Worm (Caenorhabditis elegans) whole organism, L1 larva: Measurements from ENCODE around the gene pept-1.

ENCODE experiments used
- C04F5.9 ChIP-seq: sonication (generic microtip); optimal IDR thresholded peaks from 2 replicates; lab custom pipeline; 2016; ENCODE audit warnings: missing genetic modification characterization, missing compliant biosample characterization
- C16A3.4 ChIP-seq: fragments of 150-350 bp; optimal IDR thresholded peaks from 2 replicates; lab custom pipeline; 2014; ENCODE audit warnings: missing biosample characterization, missing genetic modification characterization
- C34B4.2 ChIP-seq: sonication (generic microtip); optimal IDR thresholded peaks from 2 replicates; lab custom pipeline; 2017; ENCODE audit warnings: mild to moderate bottlenecking, missing genetic modification characterization, missing compliant biosample characterization
- F16B12.6 ChIP-seq: fragments of 150-350 bp; optimal IDR thresholded peaks from 2 replicates; lab custom pipeline; 2014; ENCODE audit warnings: missing biosample characterization, missing genetic modification characterization
- Y116A8C.19 ChIP-seq: sonication (generic microtip); optimal IDR thresholded peaks from 2 replicates; lab custom pipeline; 2016; ENCODE audit warnings: missing compliant biosample characterization, missing genetic modification characterization, borderline replicate concordance
- aha-1 ChIP-seq: fragments of 150-350 bp; optimal IDR thresholded peaks from 2 replicates; lab custom pipeline; 2014; ENCODE audit warnings: missing biosample characterization, missing genetic modification characterization
- alr-1 ChIP-seq: fragments of 200-800 bp; sonication (Bioruptor generic); optimal IDR thresholded peaks from 2 replicates; lab custom pipeline; 2018; ENCODE audit warnings: borderline replicate concordance, mild to moderate bottlenecking, missing genetic modification characterization, missing compliant biosample characterization
- aly-2 ChIP-seq: fragments of 150-350 bp; optimal IDR thresholded peaks from 2 replicates; lab custom pipeline; 2014; ENCODE audit warnings: missing biosample characterization, missing genetic modification characterization
- ama-1 ChIP-seq: fragments of 150-350 bp; optimal IDR thresholded peaks from 2 replicates; lab custom pipeline; 2014
- ceh-63 ChIP-seq: fragments of 200-800 bp; sonication (Bioruptor generic); optimal IDR thresholded peaks from 2 replicates; lab custom pipeline; 2018; ENCODE audit warnings: mild to moderate bottlenecking, missing genetic modification characterization, missing compliant biosample characterization
- ceh-8 ChIP-seq: fragments of 200-800 bp; sonication (Bioruptor generic); optimal IDR thresholded peaks from 2 replicates; lab custom pipeline; 2018; ENCODE audit warnings: mild to moderate bottlenecking, missing genetic modification characterization, moderate library complexity, missing compliant biosample characterization
- ceh-82 ChIP-seq, 3 experiments: fragments of 150-350 bp in 1 of 3; sonication (generic microtip) in 2 of 3; optimal IDR thresholded peaks; 2 replicates each; lab custom pipeline; 2014 to 2017; ENCODE audit warnings: missing biosample characterization in 3 of 3, missing genetic modification characterization in 3 of 3
- ceh-88 ChIP-seq: fragments of 200-800 bp; sonication (Bioruptor generic); IDR thresholded peaks from 2 replicates; pipeline ENCODE4 v1.3.6; 2022; ENCODE audit warnings: missing genetic modification characterization, missing compliant biosample characterization
- ceh-90 ChIP-seq: sonication (generic microtip); optimal IDR thresholded peaks from 2 replicates; lab custom pipeline; 2016; ENCODE audit warnings: missing genetic modification characterization, missing compliant biosample characterization
- ces-1 ChIP-seq: fragments of 150-350 bp; optimal IDR thresholded peaks from 2 replicates; lab custom pipeline; 2014; ENCODE audit warnings: missing biosample characterization, missing genetic modification reagents, missing genetic modification characterization
- efl-3 ChIP-seq: fragments of 200-800 bp; sonication (Bioruptor generic); optimal IDR thresholded peaks from 2 replicates; lab custom pipeline; 2018; ENCODE audit warnings: mild to moderate bottlenecking, missing genetic modification characterization, missing compliant biosample characterization
- elt-2 ChIP-seq: sonication (generic microtip); optimal IDR thresholded peaks from 2 replicates; lab custom pipeline; 2016; ENCODE audit warnings: missing genetic modification characterization, mild to moderate bottlenecking, inconsistent platforms, missing compliant biosample characterization, missing genetic modification reagents
- fkh-8 ChIP-seq: sonication (generic microtip); optimal IDR thresholded peaks from 2 replicates; lab custom pipeline; 2016; ENCODE audit warnings: mild to moderate bottlenecking, missing genetic modification characterization, missing compliant biosample characterization
- grh-1 ChIP-seq: fragments of 200-800 bp; sonication (Bioruptor generic); IDR thresholded peaks from 2 replicates; pipeline ENCODE4 v1.3.6; 2022; ENCODE audit warnings: missing genetic modification reagents, missing genetic modification characterization, missing compliant biosample characterization
- hlh-4 ChIP-seq: sonication (generic microtip); optimal IDR thresholded peaks from 2 replicates; lab custom pipeline; 2016; ENCODE audit warnings: mild to moderate bottlenecking, missing genetic modification characterization, missing compliant biosample characterization
- hpl-2 ChIP-seq: fragments of 150-350 bp; optimal IDR thresholded peaks from 2 replicates; lab custom pipeline; 2014; ENCODE audit warnings: missing biosample characterization, missing genetic modification reagents, missing genetic modification characterization
- isw-1 ChIP-seq: fragments of 200-800 bp; sonication (Bioruptor generic); IDR thresholded peaks from 2 replicates; pipeline ENCODE4 v1.3.6; 2022; ENCODE audit warnings: missing genetic modification characterization, missing compliant biosample characterization
- jun-1 ChIP-seq: fragments of 150-350 bp; optimal IDR thresholded peaks from 2 replicates; lab custom pipeline; 2014; ENCODE audit warnings: missing biosample characterization, missing genetic modification reagents, missing genetic modification characterization
- lin-13 ChIP-seq: fragments of 150-350 bp; optimal IDR thresholded peaks from 2 replicates; lab custom pipeline; 2014; ENCODE audit warnings: missing biosample characterization, missing genetic modification reagents, missing genetic modification characterization
- lin-14 ChIP-seq: fragments of 200-800 bp; sonication (Bioruptor generic); optimal IDR thresholded peaks from 2 replicates; lab custom pipeline; 2018; ENCODE audit warnings: mild to moderate bottlenecking, missing genetic modification characterization, moderate library complexity, missing compliant biosample characterization
- lin-15B ChIP-seq: fragments of 150-350 bp; sonication (generic microtip); optimal IDR thresholded peaks from 3 replicates; lab custom pipeline; 2014; ENCODE audit warnings: missing biosample characterization, missing genetic modification characterization
- lin-35 ChIP-seq, 2 experiments: fragments of 150-350 bp; optimal IDR thresholded peaks; 2 replicates each; lab custom pipeline; 2014; ENCODE audit warnings: missing biosample characterization in 2 of 2, missing genetic modification characterization in 2 of 2, missing genetic modification reagents in 2 of 2
- lir-3 ChIP-seq: sonication (generic microtip); optimal IDR thresholded peaks from 2 replicates; lab custom pipeline; 2016; ENCODE audit warnings: mild to moderate bottlenecking, missing genetic modification characterization, moderate library complexity, missing compliant biosample characterization; ENCODE audit not compliant: poor library complexity
- lsy-2 ChIP-seq, 2 experiments: fragments of 150-350 bp; optimal IDR thresholded peaks; 2 replicates each; lab custom pipeline; 2014; ENCODE audit warnings: missing biosample characterization in 2 of 2, missing genetic modification characterization in 2 of 2
- mab-9 ChIP-seq: fragments of 200-800 bp; sonication (Bioruptor generic); IDR thresholded peaks from 2 replicates; pipeline ENCODE4 v1.3.6; 2022; ENCODE audit warnings: missing genetic modification reagents, missing genetic modification characterization, missing compliant biosample characterization
- mdl-1 ChIP-seq, 2 experiments: fragments of 150-350 bp; optimal IDR thresholded peaks; 2 replicates each; lab custom pipeline; 2014 to 2017; ENCODE audit warnings: missing biosample characterization in 2 of 2, missing genetic modification characterization in 2 of 2, inconsistent platforms in 1 of 2
- mef-2 ChIP-seq: fragments of 150-350 bp; optimal IDR thresholded peaks from 2 replicates; lab custom pipeline; 2014; ENCODE audit warnings: missing biosample characterization, missing genetic modification characterization
- mep-1 ChIP-seq: fragments of 150-350 bp; optimal IDR thresholded peaks from 2 replicates; lab custom pipeline; 2014; ENCODE audit warnings: missing biosample characterization, missing genetic modification characterization
- nhr-11 ChIP-seq: fragments of 150-350 bp; optimal IDR thresholded peaks from 2 replicates; lab custom pipeline; 2014; ENCODE audit warnings: missing biosample characterization, missing genetic modification characterization
- nhr-19 ChIP-seq: fragments of 200-800 bp; sonication (Bioruptor generic); conservative IDR thresholded peaks from 2 replicates; pipeline ENCODE4 v1.3.6; 2022; ENCODE audit warnings: missing genetic modification characterization, missing compliant biosample characterization
- nhr-20 ChIP-seq: sonication (generic microtip); optimal IDR thresholded peaks from 2 replicates; lab custom pipeline; 2016; ENCODE audit warnings: mild to moderate bottlenecking, missing genetic modification characterization, missing compliant biosample characterization
- nhr-71 ChIP-seq: sonication (generic microtip); optimal IDR thresholded peaks from 2 replicates; lab custom pipeline; 2016; ENCODE audit warnings: mild to moderate bottlenecking, missing genetic modification characterization, moderate library complexity, missing compliant biosample characterization
- nhr-76 ChIP-seq: sonication (generic microtip); optimal IDR thresholded peaks from 2 replicates; lab custom pipeline; 2017; ENCODE audit warnings: missing biosample characterization, missing genetic modification characterization
- nhr-77 ChIP-seq: fragments of 150-350 bp; optimal IDR thresholded peaks from 2 replicates; lab custom pipeline; 2014; ENCODE audit warnings: missing biosample characterization, missing genetic modification characterization
- nhr-84 ChIP-seq: sonication (generic microtip); optimal IDR thresholded peaks from 2 replicates; lab custom pipeline; 2017; ENCODE audit warnings: missing biosample characterization, missing genetic modification characterization
- nhr-85 ChIP-seq: sonication (generic microtip); peaks from one replicate; lab custom pipeline; 2016; ENCODE audit warnings: missing genetic modification characterization, inconsistent platforms, missing compliant biosample characterization
- nhr-90 ChIP-seq: sonication (generic microtip); optimal IDR thresholded peaks from 2 replicates; lab custom pipeline; 2016; ENCODE audit warnings: mild to moderate bottlenecking, missing genetic modification characterization, missing compliant biosample characterization; ENCODE audit not compliant: poor library complexity
- pag-3 ChIP-seq: sonication (generic microtip); optimal IDR thresholded peaks from 2 replicates; lab custom pipeline; 2017; ENCODE audit warnings: missing genetic modification characterization, mild to moderate bottlenecking, missing compliant biosample characterization, antibody characterized with exemption, borderline replicate concordance; ENCODE audit not compliant: insufficient read depth
- pqm-1 ChIP-seq: sonication (generic microtip); optimal IDR thresholded peaks from 3 replicates; lab custom pipeline; 2017; ENCODE audit warnings: missing biosample characterization, missing genetic modification characterization
- skn-1 ChIP-seq: fragments of 150-350 bp; optimal IDR thresholded peaks from 2 replicates; lab custom pipeline; 2014; ENCODE audit warnings: missing biosample characterization, missing genetic modification characterization
- snpc-4 ChIP-seq: fragments of 150-350 bp; optimal IDR thresholded peaks from 2 replicates; lab custom pipeline; 2014; ENCODE audit warnings: missing biosample characterization, missing genetic modification characterization
- sup-37 ChIP-seq: fragments of 200-800 bp; sonication (Bioruptor generic); optimal IDR thresholded peaks from 2 replicates; lab custom pipeline; 2018; ENCODE audit warnings: mild to moderate bottlenecking, missing genetic modification characterization, missing compliant biosample characterization
- swsn-7 ChIP-seq: sonication (generic microtip); optimal IDR thresholded peaks from 2 replicates; lab custom pipeline; 2016; ENCODE audit warnings: missing genetic modification characterization, missing compliant biosample characterization
- tbx-2 ChIP-seq: sonication (generic microtip); optimal IDR thresholded peaks from 2 replicates; lab custom pipeline; 2016; ENCODE audit warnings: missing genetic modification characterization, missing compliant biosample characterization
- unc-130 ChIP-seq: fragments of 150-350 bp; optimal IDR thresholded peaks from 2 replicates; lab custom pipeline; 2017; ENCODE audit warnings: missing biosample characterization, missing genetic modification characterization, inconsistent platforms
- unc-30 ChIP-seq: sonication (generic microtip); optimal IDR thresholded peaks from 2 replicates; lab custom pipeline; 2017; ENCODE audit warnings: missing biosample characterization, missing genetic modification characterization
- xbp-1 ChIP-seq: sonication (generic microtip); optimal IDR thresholded peaks from 2 replicates; lab custom pipeline; 2016; ENCODE audit warnings: missing genetic modification characterization, missing compliant biosample characterization
- zip-4 ChIP-seq: fragments of 200-800 bp; sonication (Bioruptor generic); optimal IDR thresholded peaks from 2 replicates; lab custom pipeline; 2018; ENCODE audit warnings: mild to moderate bottlenecking, missing genetic modification characterization, moderate library complexity, missing compliant biosample characterization
- ztf-4 ChIP-seq: fragments of 150-350 bp; optimal IDR thresholded peaks from 2 replicates; lab custom pipeline; 2014; ENCODE audit warnings: missing biosample characterization, missing genetic modification characterization

Gene pept-1

DNA sequence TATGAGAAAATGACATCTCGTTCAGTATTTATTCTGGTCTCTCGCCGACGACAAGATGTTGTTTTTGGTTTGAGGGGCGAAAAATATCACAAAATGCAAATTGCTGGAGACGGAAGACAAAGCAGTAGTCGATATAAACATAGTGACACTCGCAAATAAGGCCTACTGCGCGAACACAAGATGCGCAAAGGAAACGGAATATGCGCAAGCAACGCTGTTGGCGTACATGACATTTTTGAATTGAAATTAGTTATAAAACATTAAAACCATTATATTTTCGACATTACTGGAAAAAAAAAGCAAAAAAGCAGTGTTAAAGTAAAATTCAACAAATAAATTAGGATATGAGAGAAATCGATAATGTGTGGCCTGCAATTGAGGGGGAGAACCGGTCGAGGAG lies 48.3 kb downstream of the pept-1 start, which contains the start of gene cdf-1:
Gene cdf-1, minus strand, starts transcription at position 136 of the 400 bp plus-strand sequence.
- TF ChIP-seq ceh-90 (no peak), nhr-85 (peak; percentile 64), unc-130 (tag; lab: Kevin White, UChicago) (peak; percentile 1), F16B12.6 (no peak), mep-1 (no peak), nhr-11 (tag; lab: Kevin White, UChicago) (no peak), nhr-19 (no peak), nhr-20 (peak; percentile 29), unc-30 (no peak), nhr-71 (tag; lab: Kevin White, UChicago) (peak; percentile 50), ces-1 (GFP tag; lab: Kevin White, UChicago) (no peak), lir-3 (tag; lab: Kevin White, UChicago) (no peak), mdl-1 (tag; optimal IDR thresholded peaks at IDR 0.05; lab: Kevin White, UChicago) (no peak), lsy-2 (tag; optimal IDR thresholded peaks at IDR 0.05; lab: Kevin White, UChicago) (peak; percentile 14 to 51), lin-14 (GFP tag; lab: Kevin White, UChicago) (peak; percentile 53), elt-2 (tag; lab: Kevin White, UChicago) (no peak), isw-1 (GFP tag; lab: Robert Waterston, UW) (no peak; the same call in 1 of the 2 replicates), snpc-4 (no peak), C16A3.4 (peak; percentile 37), pqm-1 (tag; lab: Kevin White, UChicago) (no peak), efl-3 (GFP tag; lab: Kevin White, UChicago) (no peak), mef-2 (no peak), alr-1 (tag; lab: Kevin White, UChicago) (no peak), ztf-4 (tag; lab: Kevin White, UChicago) (no peak), C34B4.2 (tag; lab: Kevin White, UChicago) (no peak), sup-37 (GFP tag; lab: Kevin White, UChicago) (no peak), zip-4 (GFP tag; lab: Kevin White, UChicago) (no peak), lin-15B (no peak), xbp-1 (tag; lab: Kevin White, UChicago) (peak; percentile 54), lin-13 (GFP tag; lab: Kevin White, UChicago) (peak; percentile 50), ceh-82 (tag; optimal IDR thresholded peaks at IDR 0.05; lab: Kevin White, UChicago) (no peak), hlh-4 (tag; lab: Kevin White, UChicago) (no peak), ama-1 (lab: Kevin White, UChicago) (no peak), nhr-76 (no peak), aha-1 (tag; lab: Kevin White, UChicago) (no peak), grh-1 (GFP tag; lab: Robert Waterston, UW) (no peak), nhr-84 (tag; lab: Kevin White, UChicago) (no peak), mab-9 (GFP tag; lab: Robert Waterston, UW) (no peak), Y116A8C.19 (tag; lab: Kevin White, UChicago) (no peak), C04F5.9 (tag; lab: Kevin White, UChicago) (no peak), pag-3 (tag; lab: Kevin White, UChicago) (no peak), fkh-8 (no peak), ceh-88 (GFP tag; lab: Robert Waterston, UW) (no peak), hpl-2 (no peak), nhr-90 (tag; lab: Kevin White, UChicago) (no peak), aly-2 (tag; lab: Kevin White, UChicago) (no peak), nhr-77 (tag; lab: Kevin White, UChicago) (no peak), tbx-2 (tag; lab: Kevin White, UChicago) (no peak), skn-1 (no peak), ceh-8 (no peak), jun-1 (tag; lab: Kevin White, UChicago) (no peak), ceh-63 (no peak), lin-35 (GFP tag; optimal IDR thresholded peaks at IDR 0.05; lab: Kevin White, UChicago) (peak in 1 of 2 experiments; percentile 64), swsn-7 (tag; lab: Kevin White, UChicago) (peak; percentile 29)
